Fruit fly (Drosophila melanogaster): ENCODE data around the gene CadN.

The CadN gene

DNA sequence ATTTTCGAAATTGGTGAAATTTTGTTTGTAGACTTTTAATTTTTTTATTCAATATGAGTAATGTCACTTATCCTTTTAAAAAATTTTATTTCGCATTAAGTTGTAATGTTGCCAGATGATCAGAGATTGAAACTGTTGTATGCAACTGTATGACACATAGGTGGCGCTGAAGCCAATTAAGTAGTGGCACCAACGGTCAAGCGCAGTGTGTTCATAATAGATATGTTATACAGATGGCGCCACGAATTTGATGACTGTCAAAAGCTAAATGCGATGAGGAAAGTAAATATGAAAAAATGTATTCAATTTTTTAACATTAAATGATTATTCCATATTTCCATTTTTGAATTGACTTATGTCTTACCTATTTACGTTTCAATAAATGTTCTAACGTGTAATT lies 6.5 kb upstream of the CadN start (continued):
- TF ChIP-seq CG14050 (GFP tag; IDR thresholded peaks at IDR 0.05) (no peak), B-H2 (GFP tag; optimal IDR thresholded peaks at IDR 0.05) (no peak), kay (GFP tag; optimal IDR thresholded peaks at IDR 0.05) (peak; percentile 10), otp (GFP tag; IDR thresholded peaks at IDR 0.05) (no peak), gsb (GFP tag; IDR thresholded peaks at IDR 0.05) (no peak), fd102C (GFP tag; optimal IDR thresholded peaks at IDR 0.05) (no peak), HmgD (GFP tag; optimal IDR thresholded peaks at IDR 0.05) (peak; percentile 64), CG13296 (GFP tag; optimal IDR thresholded peaks at IDR 0.05) (no peak), lola (GFP tag; optimal IDR thresholded peaks at IDR 0.05) (no peak), unpg (GFP tag; optimal IDR thresholded peaks at IDR 0.05) (no peak), dati (GFP tag; IDR thresholded peaks at IDR 0.05) (no peak), stwl (tag; optimal IDR thresholded peaks at IDR 0.05) (peak; percentile 89), mam (GFP tag; optimal IDR thresholded peaks at IDR 0.05) (peak; percentile 4), bsh (GFP tag; optimal IDR thresholded peaks at IDR 0.05) (no peak), sc (optimal IDR thresholded peaks at IDR 0.05) (no peak), sc (GFP tag; optimal IDR thresholded peaks at IDR 0.05) (no peak), CG9797 (GFP tag; optimal IDR thresholded peaks at IDR 0.05) (no peak), CG1233 (GFP tag; optimal IDR thresholded peaks at IDR 0.05) (no peak), onecut (GFP tag; IDR thresholded peaks at IDR 0.05) (no peak; the same call in 1 of the 2 replicates), Bdp1 (GFP tag; optimal IDR thresholded peaks at IDR 0.05) (no peak), h (optimal IDR thresholded peaks at IDR 0.05) (no peak), tup (GFP tag; optimal IDR thresholded peaks at IDR 0.05) (no peak), CG8924 (tag; optimal IDR thresholded peaks at IDR 0.05) (no peak), CoRest (tag; optimal IDR thresholded peaks at IDR 0.05) (peak; percentile 57), CG32767 (GFP tag; IDR thresholded peaks at IDR 0.05) (no peak), gcm (GFP tag; optimal IDR thresholded peaks at IDR 0.05) (no peak), CG4424 (GFP tag; optimal IDR thresholded peaks at IDR 0.05) (no peak), cg (GFP tag; optimal IDR thresholded peaks at IDR 0.05) (no peak), CG34376 (GFP tag; optimal IDR thresholded peaks at IDR 0.05) (no peak), danr (GFP tag; IDR thresholded peaks at IDR 0.05) (no peak), Asciz (GFP tag; optimal IDR thresholded peaks at IDR 0.05) (no peak), Atf6 (GFP tag; IDR thresholded peaks at IDR 0.05) (no peak), Taf1 (GFP tag; IDR thresholded peaks at IDR 0.05) (no peak), Bteb2 (GFP tag; optimal IDR thresholded peaks at IDR 0.05) (no peak), Hr39 (optimal IDR thresholded peaks at IDR 0.05) (no peak), nau (GFP tag; optimal IDR thresholded peaks at IDR 0.05) (no peak), fru (optimal IDR thresholded peaks at IDR 0.05) (no peak), org-1 (GFP tag; optimal IDR thresholded peaks at IDR 0.05) (no peak), ssp (GFP tag; IDR thresholded peaks at IDR 0.05) (no peak), CG11085 (GFP tag; IDR thresholded peaks at IDR 0.05) (no peak), CG3407 (GFP tag; optimal IDR thresholded peaks at IDR 0.05) (no peak), Six4 (GFP tag; optimal IDR thresholded peaks at IDR 0.05) (no peak), CG14965 (GFP tag; optimal IDR thresholded peaks at IDR 0.05; ENCODE audit: borderline replicate concordance) (no peak), dmrt11E (tag; optimal IDR thresholded peaks at IDR 0.05) (peak; percentile 14), CG9215 (GFP tag; IDR thresholded peaks at IDR 0.05) (no peak), dysf (GFP tag; IDR thresholded peaks at IDR 0.05) (peak; percentile 41; the same call in 2 of the 3 replicates), nom (GFP tag; optimal IDR thresholded peaks at IDR 0.05) (no peak), Mrtf (GFP tag; IDR thresholded peaks at IDR 0.05) (no peak), Fer1 (GFP tag; optimal IDR thresholded peaks at IDR 0.05) (no peak), CG6683 (GFP tag; optimal IDR thresholded peaks at IDR 0.05) (no peak), tio (GFP tag; optimal IDR thresholded peaks at IDR 0.05) (no peak), toy (GFP tag; IDR thresholded peaks at IDR 0.05) (no peak), Dfd (GFP tag; optimal IDR thresholded peaks at IDR 0.05) (no peak)
